Worm (Caenorhabditis elegans) whole organism, young adult: Measurements from ENCODE around the gene T05A10.6.

ENCODE experiments used
- B0035.1 ChIP-seq: sonication (generic microtip); optimal IDR thresholded peaks from 2 replicates; lab custom pipeline; 2016; ENCODE audit warnings: missing genetic modification characterization, mild to moderate bottlenecking, missing compliant biosample characterization, missing genotype, missing genetic modification reagents
- D2030.7 ChIP-seq: fragments of 200-800 bp; sonication (Bioruptor generic); IDR thresholded peaks from 2 replicates; pipeline ENCODE4 v1.3.6; 2022; ENCODE audit warnings: missing genetic modification reagents, missing genetic modification characterization, missing compliant biosample characterization
- F22D6.2 ChIP-seq: sonication (generic microtip); optimal IDR thresholded peaks from 2 replicates; lab custom pipeline; 2016; ENCODE audit warnings: mild to moderate bottlenecking, missing genetic modification characterization, missing compliant biosample characterization
- K11D2.4 ChIP-seq: fragments of 200-800 bp; sonication (Bioruptor generic); IDR thresholded peaks from 2 replicates; pipeline ENCODE4 v1.3.6; 2022; ENCODE audit warnings: missing genetic modification reagents, missing genetic modification characterization, missing compliant biosample characterization
- K12H6.12 ChIP-seq: fragments of 200-800 bp; sonication (Bioruptor generic); optimal IDR thresholded peaks from 2 replicates; lab custom pipeline; 2018; ENCODE audit warnings: mild to moderate bottlenecking, missing genetic modification characterization, missing compliant biosample characterization
- Y53F4B.3 ChIP-seq: fragments of 200-800 bp; sonication (Bioruptor generic); IDR thresholded peaks from 2 replicates; pipeline ENCODE4 v1.3.6; 2022; ENCODE audit warnings: missing genetic modification reagents, missing genetic modification characterization, missing compliant biosample characterization
- ZK185.1 ChIP-seq: sonication (generic microtip); optimal IDR thresholded peaks from 2 replicates; lab custom pipeline; 2016; ENCODE audit warnings: mild to moderate bottlenecking, missing genetic modification characterization, missing compliant biosample characterization; ENCODE audit not compliant: poor library complexity, severe bottlenecking
- akir-1 ChIP-seq: fragments of 200-800 bp; sonication (Bioruptor generic); optimal IDR thresholded peaks from 2 replicates; lab custom pipeline; 2018; ENCODE audit warnings: mild to moderate bottlenecking, missing genetic modification characterization, moderate library complexity, missing compliant biosample characterization
- atf-7 ChIP-seq: sonication (generic microtip); optimal IDR thresholded peaks from 2 replicates; lab custom pipeline; 2017; ENCODE audit warnings: mild to moderate bottlenecking, missing genetic modification characterization, missing compliant biosample characterization
- attf-3 ChIP-seq: fragments of 200-800 bp; sonication (Bioruptor generic); conservative IDR thresholded peaks from 2 replicates; pipeline ENCODE4 v1.3.6; 2022; ENCODE audit warnings: missing genetic modification reagents, missing genetic modification characterization, missing compliant biosample characterization
- attf-5 ChIP-seq: fragments of 200-800 bp; sonication (Bioruptor generic); optimal IDR thresholded peaks from 2 replicates; lab custom pipeline; 2018; ENCODE audit warnings: mild to moderate bottlenecking, missing genetic modification characterization, missing compliant biosample characterization
- cebp-1 ChIP-seq, 2 experiments: fragments of 200-800 bp in 1 of 2; sonication (Bioruptor generic) in 1 of 2; sonication (generic microtip) in 1 of 2; IDR thresholded peaks in 1 of 2; optimal IDR thresholded peaks in 1 of 2; 2 replicates each; pipeline versions ENCODE4 v1.3.6 to Lab custom; 2017 to 2022; ENCODE audit warnings: missing compliant biosample characterization in 2 of 2, missing genetic modification characterization in 2 of 2, mild to moderate bottlenecking in 1 of 2, missing genetic modification reagents in 1 of 2, moderate library complexity in 1 of 2
- ceh-100 ChIP-seq: fragments of 200-800 bp; sonication (Bioruptor generic); IDR thresholded peaks from 2 replicates; pipeline ENCODE4 v1.3.6; 2022; ENCODE audit warnings: missing genetic modification reagents, missing genetic modification characterization, missing compliant biosample characterization
- ceh-79 ChIP-seq: sonication (generic microtip); optimal IDR thresholded peaks from 2 replicates; lab custom pipeline; 2017; ENCODE audit warnings: mild to moderate bottlenecking, missing genetic modification characterization, missing compliant biosample characterization
- chd-7 ChIP-seq: sonication (generic microtip); optimal IDR thresholded peaks from 2 replicates; lab custom pipeline; 2016; ENCODE audit warnings: mild to moderate bottlenecking, missing genetic modification characterization, moderate library complexity, missing compliant biosample characterization
- dox-1 ChIP-seq: fragments of 200-800 bp; sonication (Bioruptor generic); IDR thresholded peaks from 2 replicates; pipeline ENCODE4 v1.3.6; 2022; ENCODE audit warnings: missing genetic modification reagents, missing genetic modification characterization, missing compliant biosample characterization
- egl-18 ChIP-seq: fragments of 200-800 bp; sonication (Bioruptor generic); IDR thresholded peaks from 2 replicates; pipeline ENCODE4 v1.3.6; 2022; ENCODE audit warnings: missing genetic modification reagents, missing genetic modification characterization, missing compliant biosample characterization
- gei-17 ChIP-seq: fragments of 200-800 bp; sonication (Bioruptor generic); optimal IDR thresholded peaks from 2 replicates; lab custom pipeline; 2018; ENCODE audit warnings: mild to moderate bottlenecking, missing genetic modification characterization, missing compliant biosample characterization
- let-526 ChIP-seq: fragments of 200-800 bp; sonication (Bioruptor generic); IDR thresholded peaks from 2 replicates; pipeline ENCODE4 v1.3.6; 2022; ENCODE audit warnings: missing genetic modification reagents, missing genetic modification characterization, missing compliant biosample characterization
- lin-40 ChIP-seq: sonication (generic microtip); optimal IDR thresholded peaks from 2 replicates; lab custom pipeline; 2016; ENCODE audit warnings: missing genetic modification characterization, mild to moderate bottlenecking, missing compliant biosample characterization, missing genotype, missing genetic modification reagents
- mcd-1 ChIP-seq: fragments of 200-800 bp; sonication (Bioruptor generic); IDR thresholded peaks from 2 replicates; pipeline ENCODE4 v1.3.6; 2022; ENCODE audit warnings: missing genetic modification reagents, missing genetic modification characterization, missing compliant biosample characterization
- mel-28 ChIP-seq: sonication (generic microtip); optimal IDR thresholded peaks from 2 replicates; lab custom pipeline; 2016; ENCODE audit warnings: borderline replicate concordance, mild to moderate bottlenecking, missing genetic modification characterization, missing compliant biosample characterization
- nfya-1 ChIP-seq: sonication (generic microtip); optimal IDR thresholded peaks from 2 replicates; lab custom pipeline; 2017; ENCODE audit warnings: antibody characterized with exemption, missing compliant biosample characterization, missing genetic modification characterization, borderline replicate concordance; ENCODE audit not compliant: insufficient read depth
- nfya-2 ChIP-seq: fragments of 200-800 bp; sonication (Bioruptor generic); IDR thresholded peaks from 2 replicates; pipeline ENCODE4 v1.3.6; 2022; ENCODE audit warnings: missing genetic modification reagents, missing genetic modification characterization, missing compliant biosample characterization
- nfyb-1 ChIP-seq: fragments of 200-800 bp; sonication (Bioruptor generic); IDR thresholded peaks from 2 replicates; pipeline ENCODE4 v1.3.6; 2022; ENCODE audit warnings: missing genetic modification reagents, missing genetic modification characterization, missing compliant biosample characterization
- nhr-120 ChIP-seq: fragments of 200-800 bp; sonication (Bioruptor generic); IDR thresholded peaks from 2 replicates; pipeline ENCODE4 v1.3.6; 2022; ENCODE audit warnings: missing genetic modification characterization, missing compliant biosample characterization
- nhr-80 ChIP-seq: sonication (generic microtip); optimal IDR thresholded peaks from 2 replicates; lab custom pipeline; 2016; ENCODE audit warnings: missing genetic modification characterization, missing compliant biosample characterization
- nhr-90 ChIP-seq: sonication (generic microtip); optimal IDR thresholded peaks from 2 replicates; lab custom pipeline; 2016; ENCODE audit warnings: missing genotype, mild to moderate bottlenecking, missing genetic modification characterization, missing compliant biosample characterization
- pbrm-1 ChIP-seq: fragments of 200-800 bp; sonication (Bioruptor generic); IDR thresholded peaks from 2 replicates; pipeline ENCODE4 v1.3.6; 2022; ENCODE audit warnings: missing genetic modification reagents, missing genetic modification characterization, missing compliant biosample characterization
- sea-2 ChIP-seq: fragments of 200-800 bp; sonication (Bioruptor generic); IDR thresholded peaks from 2 replicates; pipeline ENCODE4 v1.3.6; 2022; ENCODE audit warnings: missing genetic modification characterization, missing compliant biosample characterization
- unc-130 ChIP-seq: sonication (generic microtip); optimal IDR thresholded peaks from 2 replicates; lab custom pipeline; 2016; ENCODE audit warnings: missing genetic modification reagents, missing genetic modification characterization, missing compliant biosample characterization
- unc-62 ChIP-seq: fragments of 150-350 bp; optimal IDR thresholded peaks from 2 replicates; lab custom pipeline; 2014; ENCODE audit warnings: missing biosample characterization, missing genetic modification reagents, missing genetic modification characterization
- xnd-1 ChIP-seq: sonication (generic microtip); optimal IDR thresholded peaks from 2 replicates; lab custom pipeline; 2016; ENCODE audit warnings: missing genotype, missing genetic modification reagents, missing genetic modification characterization, missing compliant biosample characterization
- ztf-18 ChIP-seq: sonication (generic microtip); optimal IDR thresholded peaks from 2 replicates; lab custom pipeline; 2016; ENCODE audit warnings: missing genotype, mild to moderate bottlenecking, missing genetic modification characterization, missing compliant biosample characterization
- ztf-26 ChIP-seq: sonication (generic microtip); optimal IDR thresholded peaks from 2 replicates; lab custom pipeline; 2017; ENCODE audit warnings: missing genetic modification characterization, missing compliant biosample characterization

Gene T05A10.6

DNA sequence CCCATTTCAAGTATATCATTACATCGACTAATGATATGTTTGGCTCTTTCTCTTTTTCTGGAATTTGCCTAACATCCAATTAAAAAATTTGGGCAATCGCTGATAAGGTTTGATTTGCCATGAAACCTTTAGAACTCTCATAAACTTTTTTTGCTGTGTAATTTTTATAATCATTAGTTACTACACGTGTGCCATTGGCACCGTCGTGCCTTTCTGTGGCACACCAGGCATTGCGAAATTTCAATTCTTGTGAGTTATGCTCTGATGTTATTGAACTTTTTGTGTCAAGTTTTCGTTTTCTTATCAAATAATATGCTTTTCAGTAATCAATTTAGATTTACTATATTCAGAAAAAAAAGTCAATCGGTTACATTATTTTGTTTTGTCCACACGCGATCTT lies 33.6 kb downstream of the T05A10.6 start:
- TF ChIP-seq cebp-1 (GFP tag; IDR thresholded peaks at IDR 0.05; lab: Robert Waterston, UW) = peak; percentile 81
- peak; percentile 91 for TF ChIP-seq cebp-1 (tag; optimal IDR thresholded peaks at IDR 0.05; lab: Kevin White, UChicago)
- TF ChIP-seq nhr-120 (GFP tag; lab: Robert Waterston, UW) = no peak
- TF ChIP-seq akir-1 (GFP tag; lab: Kevin White, UChicago) = no peak
- no peak for TF ChIP-seq let-526 (GFP tag; lab: Robert Waterston, UW)
- no peak for TF ChIP-seq pbrm-1 (GFP tag; lab: Robert Waterston, UW)
- peak; percentile 6 for TF ChIP-seq nhr-80 (tag; lab: Kevin White, UChicago)
- TF ChIP-seq sea-2 (GFP tag; lab: Robert Waterston, UW) = no peak
- no peak for TF ChIP-seq D2030.7 (GFP tag; lab: Robert Waterston, UW)
- TF ChIP-seq B0035.1 (tag; lab: Kevin White, UChicago) = no peak
- TF ChIP-seq, all 124 proteins: peak for 2

ce11 chrX:10758453-10758852 lies 36.1 kb downstream of the T05A10.6 start:
- 0 out of 2 replicates have a peak, but pooled peaks have one; percentile 12 for TF ChIP-seq nfya-2 (GFP tag; lab: Robert Waterston, UW)
- TF ChIP-seq atf-7 = no peak

DNA sequence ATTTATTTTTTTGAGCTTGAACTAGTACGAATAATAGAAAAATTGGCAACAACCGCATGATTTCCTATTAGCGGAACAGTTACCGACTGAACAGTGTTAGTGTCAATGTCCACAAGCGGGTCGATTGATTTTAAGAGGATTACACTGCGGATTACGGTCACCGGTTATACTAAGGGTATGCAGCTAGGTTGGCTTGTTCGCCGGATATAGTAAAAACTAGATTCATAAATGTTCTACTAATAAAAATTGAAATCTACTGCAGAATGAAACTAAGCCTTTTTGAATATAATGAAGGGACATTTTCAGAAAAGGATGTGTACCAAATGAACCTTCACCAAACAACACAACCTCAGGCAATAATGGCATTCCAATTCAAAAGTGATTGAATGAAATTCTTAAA lies 36.9 kb downstream of the T05A10.6 start, which contains the start of gene R07A4.4:
Gene R07A4.4 (minus strand): TSS at position 101 of the 400 bp plus-strand sequence.
- TF ChIP-seq chd-7 (no peak), mcd-1 (GFP tag; lab: Robert Waterston, UW) (no peak), nhr-90 (no peak), dox-1 (GFP tag; lab: Robert Waterston, UW) (no peak), attf-5 (no peak), mel-28 (tag; lab: Kevin White, UChicago) (no peak), Y53F4B.3 (GFP tag; lab: Robert Waterston, UW) (no peak), lin-40 (tag; lab: Kevin White, UChicago) (no peak), ceh-79 (no peak), unc-130 (GFP tag; lab: Kevin White, UChicago) (no peak), egl-18 (GFP tag; lab: Robert Waterston, UW) (no peak), ztf-18 (tag; lab: Kevin White, UChicago) (no peak), attf-3 (GFP tag; lab: Robert Waterston, UW) (no peak), atf-7 (no peak)
- TF ChIP-seq, all 124 proteins: peak for 0

ce11 chrX:10756185-10756584 lies 38.4 kb downstream of the T05A10.6 start:
- peak; percentile 23 for TF ChIP-seq ztf-26 (tag; lab: Kevin White, UChicago)
- no peak for TF ChIP-seq K12H6.12
- TF ChIP-seq F22D6.2 = no peak
- TF ChIP-seq nfyb-1 (GFP tag; lab: Robert Waterston, UW) = no peak
- no peak; the same call in 1 of the 2 replicates for TF ChIP-seq dox-1 (GFP tag; lab: Robert Waterston, UW)
- TF ChIP-seq ceh-100 = no peak
- no peak for TF ChIP-seq mcd-1 (GFP tag; lab: Robert Waterston, UW)
- peak; percentile 6 for TF ChIP-seq nhr-80 (tag; lab: Kevin White, UChicago)
- TF ChIP-seq K11D2.4 (GFP tag; lab: Robert Waterston, UW) = 0 out of 2 replicates have a peak, but pooled peaks have one; percentile 37
- peak; percentile 89 for TF ChIP-seq gei-17 (GFP tag; lab: Kevin White, UChicago)
- TF ChIP-seq xnd-1 (tag; lab: Kevin White, UChicago) = no peak
- TF ChIP-seq unc-62 (GFP tag; lab: Kevin White, UChicago) = no peak
- TF ChIP-seq cebp-1 (GFP tag; IDR thresholded peaks at IDR 0.05; lab: Robert Waterston, UW) = no peak
- TF ChIP-seq cebp-1 (tag; optimal IDR thresholded peaks at IDR 0.05; lab: Kevin White, UChicago) = no peak
- TF ChIP-seq ZK185.1 (tag; lab: Kevin White, UChicago) = peak; percentile 36
- no peak for TF ChIP-seq nfya-1 (tag; lab: Kevin White, UChicago)
- no peak for TF ChIP-seq pbrm-1 (GFP tag; lab: Robert Waterston, UW)
